Worm (Caenorhabditis elegans): ENCODE data around the gene tbc-8.

tbc-8 gene

ce11 chrIII:10358751-10359150, 6.0 kb upstream of the tbc-8 start:
- TF ChIP-seq fkh-10 (GFP tag; optimal IDR thresholded peaks at IDR 0.05) (peak; percentile 36), jun-1 (tag; optimal IDR thresholded peaks at IDR 0.05) (no peak), nfya-1 (tag; optimal IDR thresholded peaks at IDR 0.05; ENCODE audit: insufficient read depth) (peak; percentile 28), pha-4 (tag; optimal IDR thresholded peaks at IDR 0.05) (no peak), aly-2 (tag; optimal IDR thresholded peaks at IDR 0.05) (no peak)

DNA sequence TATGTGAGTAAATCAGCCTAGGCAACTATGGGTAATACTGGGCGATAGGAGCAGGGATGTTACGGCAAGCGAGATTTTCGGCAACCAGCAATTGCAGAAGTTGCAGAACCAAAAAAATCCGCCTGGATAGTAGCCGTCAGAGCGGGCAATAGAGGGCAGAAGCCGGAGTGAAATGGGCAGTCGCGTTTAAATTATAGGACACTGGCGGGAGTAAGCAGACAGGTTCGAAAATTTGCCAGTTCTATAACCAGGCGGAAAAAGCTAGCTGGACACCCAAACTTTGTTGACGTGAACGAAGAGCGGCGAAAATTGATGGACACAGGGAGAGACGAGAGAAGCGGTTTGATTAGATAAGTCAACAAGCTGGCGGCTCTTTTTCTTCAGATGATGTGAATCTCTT, 4.8 kb upstream of the tbc-8 start:
- TF ChIP-seq pha-4 (tag; optimal IDR thresholded peaks at IDR 0.05) (no peak), fkh-10 (GFP tag; optimal IDR thresholded peaks at IDR 0.05) (peak; percentile 12)

DNA sequence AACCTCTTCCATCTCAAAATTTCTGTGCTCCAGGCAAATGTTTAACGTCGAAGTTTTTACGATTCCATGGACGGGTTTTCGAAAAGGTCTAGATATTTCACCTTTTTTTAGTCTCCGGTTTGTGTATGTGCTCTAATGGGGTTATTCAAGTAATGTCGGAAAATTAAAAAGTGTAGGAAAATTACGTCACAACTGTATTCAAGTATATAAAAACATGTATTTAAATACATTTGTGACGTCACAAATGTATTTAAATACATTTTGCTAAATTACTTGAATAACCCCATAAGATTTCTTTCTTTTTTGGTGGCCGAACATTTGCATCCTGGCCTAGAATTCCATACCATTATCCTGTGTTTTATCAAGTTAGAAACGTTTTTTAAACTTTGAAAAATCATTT, 3.3 kb upstream of the tbc-8 start:
- TF ChIP-seq nhr-12 (tag; optimal IDR thresholded peaks at IDR 0.05), result no peak
- TF ChIP-seq fkh-10 (GFP tag; optimal IDR thresholded peaks at IDR 0.05), result no peak

DNA sequence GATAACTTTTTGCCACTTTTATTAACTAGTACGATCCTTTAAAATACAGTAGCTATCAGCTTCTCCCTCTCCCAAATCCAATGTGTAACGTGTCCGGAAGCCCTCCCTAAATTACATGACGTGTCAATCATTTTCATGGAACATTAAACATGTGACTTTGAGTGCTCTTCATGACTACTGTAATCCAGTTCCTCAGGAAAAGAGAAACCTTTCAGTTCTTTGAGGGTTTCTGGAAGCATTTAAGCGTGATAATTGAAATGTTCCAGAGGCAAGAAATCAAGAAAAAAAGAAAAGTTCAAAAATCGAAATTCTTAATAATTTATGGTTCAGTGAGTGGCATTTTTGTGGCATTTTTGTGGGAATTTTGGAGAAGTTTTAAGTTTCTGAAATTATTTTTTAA, 1.8 kb upstream of the tbc-8 start:
- no peak for TF ChIP-seq nhr-237 (tag; optimal IDR thresholded peaks at IDR 0.05)
- no peak for TF ChIP-seq unc-39 (tag; optimal IDR thresholded peaks at IDR 0.05)
- no peak for TF ChIP-seq skn-1 (tag; optimal IDR thresholded peaks at IDR 0.05)
- TF ChIP-seq nhr-67 (tag; optimal IDR thresholded peaks at IDR 0.05), result no peak
- no peak for TF ChIP-seq egl-27 (tag; optimal IDR thresholded peaks at IDR 0.05)
- TF ChIP-seq ceh-28 (tag; optimal IDR thresholded peaks at IDR 0.05), result no peak
- TF ChIP-seq elt-1 (tag; optimal IDR thresholded peaks at IDR 0.05), result no peak
- TF ChIP-seq nhr-43 (tag; optimal IDR thresholded peaks at IDR 0.05; ENCODE audit: poor library complexity, severe bottlenecking), result no peak

- TF ChIP-seq ceh-82 (tag; optimal IDR thresholded peaks at IDR 0.05), result no peak
- TF ChIP-seq nfya-1 (tag; optimal IDR thresholded peaks at IDR 0.05; ENCODE audit: insufficient read depth), result peak; percentile 31
- peak; percentile 8 for TF ChIP-seq hmg-11 (tag; optimal IDR thresholded peaks at IDR 0.05)
Observed at ce11 chrIII:10367355-10367909, 2.7 kb downstream of the tbc-8 start.

DNA sequence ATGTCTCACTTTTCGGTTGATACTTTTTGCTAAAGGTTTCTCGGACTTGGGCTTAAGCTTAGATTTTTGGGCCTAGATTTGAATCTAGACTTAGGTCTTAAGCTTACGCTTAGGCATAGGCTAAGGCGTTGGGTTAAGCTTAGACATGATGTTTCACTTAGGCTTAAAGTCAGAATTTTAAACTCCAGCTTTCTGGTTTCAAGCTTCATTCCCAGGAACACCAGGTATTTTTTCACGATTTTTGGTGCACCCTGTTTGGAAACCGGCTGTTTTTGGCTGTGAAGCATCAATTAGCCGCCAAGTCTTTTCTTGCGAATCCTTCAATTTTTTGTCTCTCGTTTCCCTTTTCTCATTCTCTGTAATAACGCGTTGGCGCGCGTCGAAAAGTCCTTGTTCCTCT, 9.1 kb downstream of the tbc-8 start:
- TF ChIP-seq elt-3 (tag; optimal IDR thresholded peaks at IDR 0.05), result no peak
- TF ChIP-seq ceh-82 (tag; optimal IDR thresholded peaks at IDR 0.05), result no peak
- no peak for TF ChIP-seq nhr-76 (tag; optimal IDR thresholded peaks at IDR 0.05)
- no peak for TF ChIP-seq ztf-4 (tag; optimal IDR thresholded peaks at IDR 0.05)
- TF ChIP-seq elt-2 (tag; optimal IDR thresholded peaks at IDR 0.05), result no peak
- no peak for TF ChIP-seq egl-5 (tag; optimal IDR thresholded peaks at IDR 0.05)
- TF ChIP-seq lsy-12 (tag; optimal IDR thresholded peaks at IDR 0.05), result no peak
- TF ChIP-seq skn-1 (tag; optimal IDR thresholded peaks at IDR 0.05), result no peak
- TF ChIP-seq snpc-4 (tag; optimal IDR thresholded peaks at IDR 0.05), result no peak
- TF ChIP-seq lin-15B (tag; optimal IDR thresholded peaks at IDR 0.05), result no peak
- no peak for TF ChIP-seq ceh-9 (tag; optimal IDR thresholded peaks at IDR 0.05)
- TF ChIP-seq ztf-11 (tag; optimal IDR thresholded peaks at IDR 0.05), result no peak
- no peak for TF ChIP-seq fkh-10 (GFP tag; optimal IDR thresholded peaks at IDR 0.05)
- no peak for TF ChIP-seq lin-39 (tag; optimal IDR thresholded peaks at IDR 0.05)
- no peak for TF ChIP-seq nhr-237 (tag; optimal IDR thresholded peaks at IDR 0.05)
- TF ChIP-seq nhr-25 (tag; optimal IDR thresholded peaks at IDR 0.05), result no peak
- no peak for TF ChIP-seq nhr-28 (tag; optimal IDR thresholded peaks at IDR 0.05)
- no peak for TF ChIP-seq mdl-1 (tag; optimal IDR thresholded peaks at IDR 0.05)
- TF ChIP-seq ama-1 (optimal IDR thresholded peaks at IDR 0.05), result no peak
- TF ChIP-seq nhr-23 (tag; optimal IDR thresholded peaks at IDR 0.05), result no peak

DNA sequence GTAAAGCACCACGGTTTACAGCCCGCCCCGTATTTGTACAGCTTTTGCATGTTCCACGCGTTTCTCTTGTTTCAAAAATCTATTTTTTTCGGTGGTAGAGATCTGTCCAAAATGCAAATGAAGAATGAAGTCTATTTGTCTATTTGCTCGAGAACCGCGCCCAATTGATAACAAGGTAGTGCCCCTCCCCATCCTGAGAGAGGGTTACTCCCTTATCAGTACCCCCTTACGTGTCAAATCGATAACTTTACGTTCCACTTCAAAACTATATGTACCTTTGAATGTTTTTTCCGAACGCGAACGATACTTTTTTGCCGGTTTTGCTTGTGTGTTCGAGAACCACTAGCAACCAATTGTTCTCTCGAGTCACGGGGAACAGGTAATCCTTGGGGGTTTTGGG, 11.3 kb downstream of the tbc-8 start:
- TF ChIP-seq sea-2 (GFP tag; optimal IDR thresholded peaks at IDR 0.05) (no peak), elt-2 (tag; optimal IDR thresholded peaks at IDR 0.05) (peak; percentile 78), pha-4 (tag; optimal IDR thresholded peaks at IDR 0.05) (peak; percentile 8)
